Worm (Caenorhabditis elegans): ENCODE measurements around the gene str-10.

ce11 chrX:13082326-13082725, at the start of gene str-10:
- TF ChIP-seq nhr-76 (tag; optimal IDR thresholded peaks at IDR 0.05) (no peak), unc-39 (tag; optimal IDR thresholded peaks at IDR 0.05) (no peak), pqm-1 (tag; optimal IDR thresholded peaks at IDR 0.05) (no peak), mml-1 (tag; optimal IDR thresholded peaks at IDR 0.05) (no peak), skn-1 (tag; optimal IDR thresholded peaks at IDR 0.05) (no peak), ceh-82 (tag; optimal IDR thresholded peaks at IDR 0.05) (no peak), nfya-1 (tag; optimal IDR thresholded peaks at IDR 0.05; ENCODE audit: insufficient read depth) (no peak), pha-4 (tag; optimal IDR thresholded peaks at IDR 0.05) (no peak), ZK546.5 (tag; optimal IDR thresholded peaks at IDR 0.05) (no peak)

All from whole organism, L3 larva.